Worm (Caenorhabditis elegans): ENCODE data around the gene C06G4.4.

The C06G4.4 gene

DNA sequence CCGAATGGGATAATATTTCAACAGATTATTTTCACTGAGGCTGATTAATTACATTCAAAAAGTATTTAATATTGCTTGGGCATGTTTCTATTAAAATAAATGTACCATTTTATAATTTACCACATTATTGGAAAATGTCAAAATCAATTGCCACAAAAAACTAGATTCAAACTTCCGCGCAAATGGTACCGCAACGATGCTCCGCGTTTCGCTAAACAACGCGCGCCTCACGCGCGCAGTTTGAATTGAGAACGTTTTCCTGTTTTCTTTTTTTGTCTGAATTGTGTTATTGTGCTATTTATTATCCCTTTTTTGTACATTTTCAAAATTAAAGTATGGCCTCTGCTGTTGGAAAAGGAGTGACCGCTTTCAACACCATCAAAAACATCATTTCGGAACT is 36.8 kb downstream of the C06G4.4 start, which contains the start of gene C29E4.12 (continued):
- TF ChIP-seq xbp-1 (tag; optimal IDR thresholded peaks at IDR 0.05) (peak; percentile 78), swsn-7 (tag; optimal IDR thresholded peaks at IDR 0.05) (peak; percentile 71), sox-4 (tag; optimal IDR thresholded peaks at IDR 0.05) (no peak), mef-2 (tag; optimal IDR thresholded peaks at IDR 0.05) (no peak), isw-1 (GFP tag; IDR thresholded peaks at IDR 0.05) (peak; percentile 82), C04F5.9 (tag; optimal IDR thresholded peaks at IDR 0.05) (peak; percentile 63), hpl-2 (GFP tag; optimal IDR thresholded peaks at IDR 0.05) (no peak), unc-86 (tag; optimal IDR thresholded peaks at IDR 0.05) (peak; percentile 53), nhr-76 (tag; optimal IDR thresholded peaks at IDR 0.05) (no peak), aly-2 (tag; optimal IDR thresholded peaks at IDR 0.05) (peak; percentile 64), skn-1 (tag; optimal IDR thresholded peaks at IDR 0.05) (peak; percentile 81), jun-1 (tag; optimal IDR thresholded peaks at IDR 0.05) (peak; percentile 69), pax-3 (tag; optimal IDR thresholded peaks at IDR 0.05) (peak; percentile 65), irx-1 (tag; optimal IDR thresholded peaks at IDR 0.05) (peak; percentile 62), egl-13 (tag; optimal IDR thresholded peaks at IDR 0.05) (peak; percentile 26), nhr-11 (tag; optimal IDR thresholded peaks at IDR 0.05) (peak; percentile 59), lin-35 (GFP tag; optimal IDR thresholded peaks at IDR 0.05) (peak; percentile 98 to 99), dpl-1 (GFP tag; optimal IDR thresholded peaks at IDR 0.05) (peak; percentile 96 to 98 (median 98)), nhr-77 (tag; optimal IDR thresholded peaks at IDR 0.05) (peak; percentile 61), mep-1 (tag; optimal IDR thresholded peaks at IDR 0.05) (peak; percentile 52), lsy-2 (tag; optimal IDR thresholded peaks at IDR 0.05) (peak; percentile 84 to 92), nhr-85 (tag) (peak; percentile 86), snu-23 (GFP tag; optimal IDR thresholded peaks at IDR 0.05) (peak; percentile 83), fkh-8 (tag; optimal IDR thresholded peaks at IDR 0.05) (peak; percentile 62), alr-1 (tag; optimal IDR thresholded peaks at IDR 0.05; ENCODE audit: borderline replicate concordance) (no peak), elt-2 (tag; optimal IDR thresholded peaks at IDR 0.05) (peak; percentile 26), lin-13 (GFP tag; optimal IDR thresholded peaks at IDR 0.05) (peak; percentile 70), mab-9 (GFP tag; IDR thresholded peaks at IDR 0.05) (no peak), lin-14 (GFP tag; optimal IDR thresholded peaks at IDR 0.05) (no peak), F16B12.6 (tag; optimal IDR thresholded peaks at IDR 0.05) (peak; percentile 62), efl-3 (GFP tag; optimal IDR thresholded peaks at IDR 0.05) (no peak), nhr-20 (tag; optimal IDR thresholded peaks at IDR 0.05) (peak; percentile 74), zag-1 (tag; optimal IDR thresholded peaks at IDR 0.05) (no peak), C16A3.4 (tag; optimal IDR thresholded peaks at IDR 0.05) (peak; percentile 82), ztf-11 (tag; optimal IDR thresholded peaks at IDR 0.05) (peak in 1 of 2 experiments; percentile 18), lin-15B (tag; optimal IDR thresholded peaks at IDR 0.05) (peak; percentile 91), efl-1 (optimal IDR thresholded peaks at IDR 0.05) (peak; percentile 82 to 98), efl-1 (GFP tag; optimal IDR thresholded peaks at IDR 0.05 in 1 of 2) (peak; percentile 98 to 100), sup-37 (GFP tag; optimal IDR thresholded peaks at IDR 0.05) (no peak), snpc-4 (tag; optimal IDR thresholded peaks at IDR 0.05) (peak; percentile 27), nhr-237 (tag; optimal IDR thresholded peaks at IDR 0.05) (peak; percentile 62), nhr-28 (tag; optimal IDR thresholded peaks at IDR 0.05) (no peak), ceh-82 (tag; optimal IDR thresholded peaks at IDR 0.05) (peak; percentile 47 to 79 (median 69))

DNA sequence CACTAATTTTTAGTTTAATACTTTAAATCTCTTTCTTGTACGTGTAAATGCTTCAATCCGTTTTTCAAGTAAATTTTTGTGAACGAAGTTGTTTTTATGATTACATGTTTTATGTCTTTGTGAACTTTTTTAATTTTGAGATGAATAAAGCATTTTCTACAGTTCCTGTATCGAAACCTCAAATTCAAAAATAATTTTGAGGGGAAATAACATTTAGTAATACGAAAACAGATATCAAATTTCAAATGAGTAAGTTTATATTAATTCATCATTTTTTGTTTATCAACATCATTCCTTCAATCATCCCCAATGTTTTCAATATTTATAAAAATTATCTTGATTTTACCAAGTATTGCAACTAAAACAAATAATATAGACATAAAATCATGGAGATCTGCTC is 40.1 kb downstream of the C06G4.4 start, which contains the start of gene C29E4.10:
TSS of gene C29E4.10 (plus strand) at position 301 of the 400 bp plus-strand sequence.
- no peak for TF ChIP-seq irx-1 (tag; optimal IDR thresholded peaks at IDR 0.05)
- no peak for TF ChIP-seq nhr-71 (tag; optimal IDR thresholded peaks at IDR 0.05)
- TF ChIP-seq ceh-90 (tag; optimal IDR thresholded peaks at IDR 0.05) = no peak
- no peak for TF ChIP-seq sup-37 (GFP tag; optimal IDR thresholded peaks at IDR 0.05)
- TF ChIP-seq pag-3 (tag; optimal IDR thresholded peaks at IDR 0.05; ENCODE audit: borderline replicate concordance, insufficient read depth) = no peak
- TF ChIP-seq hlh-4 (tag; optimal IDR thresholded peaks at IDR 0.05) = no peak
- no peak for TF ChIP-seq ceh-82 (tag; optimal IDR thresholded peaks at IDR 0.05)
- no peak for TF ChIP-seq jun-1 (tag; optimal IDR thresholded peaks at IDR 0.05)
- no peak for TF ChIP-seq fkh-8 (tag; optimal IDR thresholded peaks at IDR 0.05)
- no peak for TF ChIP-seq Y116A8C.19 (tag; optimal IDR thresholded peaks at IDR 0.05; ENCODE audit: borderline replicate concordance)
- no peak for TF ChIP-seq nhr-90 (tag; optimal IDR thresholded peaks at IDR 0.05; ENCODE audit: poor library complexity)
- TF ChIP-seq F16B12.6 (tag; optimal IDR thresholded peaks at IDR 0.05) = no peak
- no peak for TF ChIP-seq unc-98 (GFP tag; IDR thresholded peaks at IDR 0.05)
- no peak for TF ChIP-seq aha-1 (tag; optimal IDR thresholded peaks at IDR 0.05)
- no peak for TF ChIP-seq snpc-4 (tag; optimal IDR thresholded peaks at IDR 0.05)
- no peak for TF ChIP-seq elt-3 (tag; optimal IDR thresholded peaks at IDR 0.05)
- TF ChIP-seq unc-130 (tag; optimal IDR thresholded peaks at IDR 0.05) = no peak

Data from whole organism, L1 larva.